Worm (Caenorhabditis elegans) whole organism, mixed stage, embryonic: ENCODE data around the gene hrg-6.

ENCODE experiments used
- M03D4.4 ChIP-seq: sonication (generic microtip); optimal IDR thresholded peaks from 2 replicates; lab custom pipeline; 2017; ENCODE audit warnings: mild to moderate bottlenecking, missing genetic modification characterization, missing compliant biosample characterization
- bed-3 ChIP-seq: fragments of 200-800 bp; sonication (Bioruptor generic); optimal IDR thresholded peaks from 3 replicates; lab custom pipeline; 2018; ENCODE audit warnings: mild to moderate bottlenecking, missing genetic modification characterization, moderate library complexity, missing compliant biosample characterization
- blmp-1 ChIP-seq: fragments of 150-350 bp; optimal IDR thresholded peaks from 2 replicates; lab custom pipeline; 2014; ENCODE audit warnings: missing biosample characterization, missing genetic modification characterization
- ceh-39 ChIP-seq: fragments of 150-350 bp; optimal IDR thresholded peaks from 2 replicates; lab custom pipeline; 2014; ENCODE audit warnings: missing biosample characterization, missing genetic modification characterization
- ceh-43 ChIP-seq: fragments of 200-800 bp; sonication (Bioruptor generic); optimal IDR thresholded peaks from 2 replicates; lab custom pipeline; 2018; ENCODE audit warnings: mild to moderate bottlenecking, missing genetic modification characterization, moderate library complexity, missing compliant biosample characterization
- ceh-83 ChIP-seq: fragments of 200-800 bp; sonication (Bioruptor generic); optimal IDR thresholded peaks from 2 replicates; lab custom pipeline; 2018; ENCODE audit warnings: mild to moderate bottlenecking, missing genetic modification characterization, missing compliant biosample characterization
- ces-1 ChIP-seq: fragments of 150-350 bp; optimal IDR thresholded peaks from 2 replicates; lab custom pipeline; 2014; ENCODE audit warnings: missing biosample characterization, missing genetic modification reagents, missing genetic modification characterization
- cnd-1 ChIP-seq: fragments of 200-800 bp; sonication (Bioruptor generic); optimal IDR thresholded peaks from 2 replicates; lab custom pipeline; 2018; ENCODE audit warnings: mild to moderate bottlenecking, missing genetic modification characterization, missing compliant biosample characterization
- drap-1 ChIP-seq: fragments of 200-800 bp; sonication (Bioruptor generic); optimal IDR thresholded peaks from 3 replicates; lab custom pipeline; 2018; ENCODE audit warnings: mild to moderate bottlenecking, missing genetic modification characterization, missing compliant biosample characterization
- elt-1 ChIP-seq: sonication (generic microtip); optimal IDR thresholded peaks from 2 replicates; lab custom pipeline; 2017; ENCODE audit warnings: missing genetic modification characterization, mild to moderate bottlenecking, missing compliant biosample characterization, antibody characterized with exemption, moderate library complexity, borderline replicate concordance; ENCODE audit not compliant: insufficient read depth
- elt-3 ChIP-seq: fragments of 150-350 bp; optimal IDR thresholded peaks from 2 replicates; lab custom pipeline; 2014; ENCODE audit warnings: missing biosample characterization, missing genetic modification characterization
- flh-1 ChIP-seq: fragments of 200-800 bp; sonication (Bioruptor generic); optimal IDR thresholded peaks from 2 replicates; lab custom pipeline; 2018; ENCODE audit warnings: mild to moderate bottlenecking, missing genetic modification characterization, moderate library complexity, missing compliant biosample characterization
- ham-2 ChIP-seq: fragments of 200-800 bp; sonication (Bioruptor generic); optimal IDR thresholded peaks from 2 replicates; lab custom pipeline; 2018; ENCODE audit warnings: mild to moderate bottlenecking, missing genetic modification characterization, missing compliant biosample characterization
- hlh-1 ChIP-seq: fragments of 150-350 bp; optimal IDR thresholded peaks from 2 replicates; lab custom pipeline; 2014; ENCODE audit warnings: missing biosample characterization, missing genetic modification reagents, missing genetic modification characterization
- lin-13 ChIP-seq: fragments of 150-350 bp; optimal IDR thresholded peaks from 2 replicates; lab custom pipeline; 2014; ENCODE audit warnings: missing biosample characterization, missing genetic modification characterization
- lin-32 ChIP-seq: fragments of 200-800 bp; sonication (Bioruptor generic); optimal IDR thresholded peaks from 2 replicates; lab custom pipeline; 2018; ENCODE audit warnings: mild to moderate bottlenecking, missing genetic modification characterization, missing compliant biosample characterization
- lsy-2 ChIP-seq: fragments of 150-350 bp; optimal IDR thresholded peaks from 2 replicates; lab custom pipeline; 2014; ENCODE audit warnings: missing biosample characterization, missing genetic modification characterization
- mep-1 ChIP-seq: fragments of 150-350 bp; optimal IDR thresholded peaks from 2 replicates; lab custom pipeline; 2017; ENCODE audit warnings: missing biosample characterization, missing genetic modification reagents, missing genetic modification characterization, inconsistent platforms
- mls-2 ChIP-seq: sonication (generic microtip); optimal IDR thresholded peaks from 2 replicates; lab custom pipeline; 2016; ENCODE audit warnings: mild to moderate bottlenecking, missing genetic modification characterization, moderate library complexity, missing compliant biosample characterization
- nhr-12 ChIP-seq: fragments of 150-350 bp; optimal IDR thresholded peaks from 2 replicates; lab custom pipeline; 2014; ENCODE audit warnings: missing biosample characterization, missing genetic modification characterization
- nhr-2 ChIP-seq: fragments of 150-350 bp; optimal IDR thresholded peaks from 2 replicates; lab custom pipeline; 2014; ENCODE audit warnings: missing biosample characterization, missing genetic modification characterization
- nhr-237 ChIP-seq: fragments of 150-350 bp; optimal IDR thresholded peaks from 2 replicates; lab custom pipeline; 2014; ENCODE audit warnings: missing biosample characterization, missing genetic modification characterization
- nhr-28 ChIP-seq: fragments of 150-350 bp; optimal IDR thresholded peaks from 2 replicates; lab custom pipeline; 2014; ENCODE audit warnings: missing biosample characterization, missing genetic modification characterization
- nhr-76 ChIP-seq: sonication (generic microtip); optimal IDR thresholded peaks from 2 replicates; lab custom pipeline; 2017; ENCODE audit warnings: missing biosample characterization, missing genetic modification characterization
- pha-4 ChIP-seq: fragments of 150-350 bp; optimal IDR thresholded peaks from 2 replicates; lab custom pipeline; 2018; ENCODE audit warnings: missing biosample characterization, missing genetic modification reagents, missing genetic modification characterization
- sem-2 ChIP-seq: fragments of 200-800 bp; sonication (Bioruptor generic); optimal IDR thresholded peaks from 2 replicates; lab custom pipeline; 2018; ENCODE audit warnings: mild to moderate bottlenecking, missing genetic modification characterization, missing compliant biosample characterization
- sptf-1 ChIP-seq: sonication (generic microtip); optimal IDR thresholded peaks from 2 replicates; lab custom pipeline; 2017; ENCODE audit warnings: mild to moderate bottlenecking, missing genetic modification characterization, moderate library complexity, missing compliant biosample characterization
- tbx-8 ChIP-seq: fragments of 200-800 bp; sonication (Bioruptor generic); optimal IDR thresholded peaks from 2 replicates; lab custom pipeline; 2018; ENCODE audit warnings: mild to moderate bottlenecking, missing genetic modification characterization, moderate library complexity, missing compliant biosample characterization
- unc-39 ChIP-seq: fragments of 150-350 bp; optimal IDR thresholded peaks from 2 replicates; lab custom pipeline; 2014; ENCODE audit warnings: missing biosample characterization, missing genetic modification characterization
- unc-62 ChIP-seq: fragments of 150-350 bp; optimal IDR thresholded peaks from 2 replicates; lab custom pipeline; 2014; ENCODE audit warnings: missing biosample characterization, missing genetic modification reagents, missing genetic modification characterization
- zip-8 ChIP-seq: fragments of 150-350 bp; optimal IDR thresholded peaks from 2 replicates; lab custom pipeline; 2014; ENCODE audit warnings: missing biosample characterization, missing genetic modification characterization
- ztf-11 ChIP-seq: fragments of 150-350 bp; optimal IDR thresholded peaks from 2 replicates; lab custom pipeline; 2014; ENCODE audit warnings: missing biosample characterization, missing genetic modification characterization

Gene hrg-6

DNA sequence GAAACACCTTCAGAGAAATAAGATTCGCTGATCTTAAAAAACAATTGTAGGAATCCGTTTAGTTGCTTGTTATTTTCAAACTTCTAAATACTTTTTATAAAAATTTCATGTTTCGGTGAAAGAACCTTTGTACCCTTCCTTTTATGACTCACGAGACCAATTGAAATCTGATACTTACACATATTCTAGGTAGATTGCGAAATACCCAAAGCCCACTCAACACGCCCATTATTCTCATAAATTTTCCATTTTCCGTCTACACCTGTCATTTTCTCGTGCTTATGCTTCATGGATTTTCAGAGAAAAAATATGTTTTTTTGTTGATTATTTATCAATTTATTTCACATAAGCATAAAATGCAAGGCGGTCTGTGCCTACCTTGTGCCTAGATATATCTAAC lies 26.0 kb upstream of the hrg-6 start:
- TF ChIP-seq cnd-1 (no peak), lsy-2 (tag; lab: Kevin White, UChicago) (no peak), bed-3 (GFP tag; lab: Kevin White, UChicago) (no peak), nhr-2 (no peak), ces-1 (GFP tag; lab: Kevin White, UChicago) (no peak), nhr-76 (tag; lab: Kevin White, UChicago) (no peak), lin-32 (no peak), mep-1 (tag; lab: Kevin White, UChicago) (no peak), elt-3 (tag; lab: Kevin White, UChicago) (no peak), ham-2 (GFP tag; lab: Kevin White, UChicago) (no peak), unc-62 (GFP tag; lab: Kevin White, UChicago) (no peak), ceh-83 (GFP tag; lab: Kevin White, UChicago) (no peak), drap-1 (GFP tag; lab: Kevin White, UChicago) (no peak), nhr-28 (tag; lab: Kevin White, UChicago) (no peak), flh-1 (GFP tag; lab: Kevin White, UChicago) (no peak)

DNA sequence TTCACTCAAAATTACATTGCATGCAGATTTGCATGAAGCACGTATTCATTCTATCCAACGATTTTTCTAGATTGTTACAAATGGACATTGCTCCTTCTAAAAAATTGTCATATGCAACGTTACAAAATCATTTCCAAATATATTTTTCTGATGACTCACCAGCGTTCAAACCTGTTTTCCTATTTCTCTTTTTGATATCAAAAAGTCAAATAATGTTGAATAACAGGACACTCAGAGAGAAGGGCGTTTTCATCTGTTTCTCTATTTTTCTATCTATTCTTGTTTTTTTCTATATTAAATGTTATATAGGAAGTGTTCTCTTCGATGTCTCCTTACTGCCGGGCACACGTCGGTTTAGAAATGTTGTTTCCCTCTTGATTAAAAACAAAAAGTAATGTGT lies 25.5 kb upstream of the hrg-6 start:
- TF ChIP-seq sptf-1 (tag; lab: Kevin White, UChicago) (no peak), tbx-8 (GFP tag; lab: Kevin White, UChicago) (no peak), lsy-2 (tag; lab: Kevin White, UChicago) (no peak), unc-39 (no peak), nhr-76 (tag; lab: Kevin White, UChicago) (no peak), ham-2 (GFP tag; lab: Kevin White, UChicago) (no peak), nhr-28 (tag; lab: Kevin White, UChicago) (no peak), nhr-2 (no peak), pha-4 (tag; lab: Kevin White, UChicago) (no peak), nhr-237 (tag; lab: Kevin White, UChicago) (no peak), zip-8 (tag; lab: Kevin White, UChicago) (no peak), cnd-1 (no peak), elt-3 (tag; lab: Kevin White, UChicago) (no peak), mls-2 (tag; lab: Kevin White, UChicago) (no peak), M03D4.4 (no peak), ceh-83 (GFP tag; lab: Kevin White, UChicago) (no peak), mep-1 (tag; lab: Kevin White, UChicago) (no peak)

DNA sequence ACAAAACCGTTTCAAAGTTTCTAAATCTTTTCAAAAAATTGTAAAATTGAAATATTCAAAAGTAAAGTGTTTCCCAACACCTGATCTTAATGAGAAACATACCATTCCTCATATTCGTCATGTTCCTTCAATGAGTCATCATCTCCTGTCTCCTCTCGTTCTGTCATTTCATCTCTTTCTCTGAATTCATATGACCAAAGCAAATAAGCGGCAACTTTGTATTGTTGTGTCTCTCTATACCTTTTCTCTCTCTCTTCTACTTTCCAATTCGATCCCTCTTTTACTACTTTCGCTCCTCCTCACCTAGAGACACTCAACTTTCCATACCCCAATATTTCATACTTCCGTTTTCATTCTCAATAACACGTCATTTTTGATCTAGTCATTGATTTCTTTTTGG lies 24.1 kb upstream of the hrg-6 start:
- TF ChIP-seq blmp-1 (tag; lab: Kevin White, UChicago): peak; percentile 54
- TF ChIP-seq elt-1 (tag; lab: Kevin White, UChicago): no peak
- TF ChIP-seq mep-1 (tag; lab: Kevin White, UChicago): no peak
- TF ChIP-seq pha-4 (tag; lab: Kevin White, UChicago): peak; percentile 31

DNA sequence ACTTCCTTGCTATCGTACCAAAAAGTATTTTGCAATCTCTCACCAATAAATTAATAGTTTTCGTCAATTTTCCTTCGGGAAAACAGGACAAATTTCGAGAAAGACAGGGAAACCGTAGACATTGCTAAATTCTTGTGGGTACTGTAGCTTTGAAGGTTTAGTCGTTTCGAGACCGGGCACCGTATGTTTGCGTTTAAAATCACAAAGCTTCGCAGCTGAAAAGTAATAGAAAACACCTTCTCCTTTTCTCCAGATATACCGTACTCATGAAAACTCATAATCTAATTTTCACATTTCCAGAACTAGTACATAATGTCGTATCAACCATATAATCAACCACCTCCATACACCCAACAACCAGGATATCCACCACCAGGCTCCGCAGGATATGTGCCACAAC lies 23.4 kb upstream of the hrg-6 start, which contains the start of gene F13H10.6:
TSS of gene F13H10.6 (plus strand) at position 301 of the 400 bp plus-strand sequence.
- no peak for TF ChIP-seq elt-3 (tag; lab: Kevin White, UChicago)
- TF ChIP-seq lin-13 (tag; lab: Kevin White, UChicago): no peak
- TF ChIP-seq mls-2 (tag; lab: Kevin White, UChicago): no peak
- TF ChIP-seq lsy-2 (tag; lab: Kevin White, UChicago): no peak
- TF ChIP-seq ztf-11: no peak
- TF ChIP-seq nhr-237 (tag; lab: Kevin White, UChicago): no peak
- no peak for TF ChIP-seq blmp-1 (tag; lab: Kevin White, UChicago)
- no peak for TF ChIP-seq unc-62 (GFP tag; lab: Kevin White, UChicago)
- TF ChIP-seq ceh-39 (tag; lab: Kevin White, UChicago): no peak
- no peak for TF ChIP-seq elt-1 (tag; lab: Kevin White, UChicago)
- no peak for TF ChIP-seq nhr-12 (tag; lab: Kevin White, UChicago)
- no peak for TF ChIP-seq ham-2 (GFP tag; lab: Kevin White, UChicago)
- no peak for TF ChIP-seq sem-2
- TF ChIP-seq tbx-8 (GFP tag; lab: Kevin White, UChicago): no peak
- TF ChIP-seq ces-1 (GFP tag; lab: Kevin White, UChicago): no peak
- TF ChIP-seq ceh-83 (GFP tag; lab: Kevin White, UChicago): no peak
- TF ChIP-seq pha-4 (tag; lab: Kevin White, UChicago): no peak
- no peak for TF ChIP-seq zip-8 (tag; lab: Kevin White, UChicago)
- TF ChIP-seq, all 35 proteins: peak for 0

DNA sequence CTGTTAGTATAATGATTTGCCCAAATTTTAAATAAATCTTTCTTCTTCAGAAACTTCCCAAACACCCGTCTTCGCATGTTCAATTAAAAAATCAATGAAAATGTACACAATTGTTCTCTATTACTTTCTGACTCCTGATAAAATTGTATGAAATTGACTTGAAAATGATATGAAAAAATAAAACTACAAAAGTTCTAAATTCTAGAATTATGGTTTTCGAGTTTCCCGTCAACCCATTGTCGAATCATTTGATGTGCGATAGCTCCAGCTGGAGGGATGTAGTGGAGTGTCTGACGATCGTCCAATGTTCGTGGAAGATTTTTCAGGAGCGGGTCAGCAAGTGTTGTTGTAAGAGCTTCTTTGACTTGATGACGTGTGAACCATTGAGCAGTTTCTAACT lies 22.5 kb upstream of the hrg-6 start:
- TF ChIP-seq elt-1 (tag; lab: Kevin White, UChicago): no peak
- TF ChIP-seq blmp-1 (tag; lab: Kevin White, UChicago): no peak
- no peak for TF ChIP-seq unc-62 (GFP tag; lab: Kevin White, UChicago)
- TF ChIP-seq hlh-1: no peak
- TF ChIP-seq tbx-8 (GFP tag; lab: Kevin White, UChicago): no peak
- TF ChIP-seq zip-8 (tag; lab: Kevin White, UChicago): no peak
- no peak for TF ChIP-seq nhr-237 (tag; lab: Kevin White, UChicago)
- no peak for TF ChIP-seq ceh-43 (GFP tag; lab: Kevin White, UChicago)
- TF ChIP-seq nhr-12 (tag; lab: Kevin White, UChicago): no peak
